Fruit fly (Drosophila melanogaster) whole organism: ENCODE measurements around the gene CG45101.

Experiments used
- CG8478 ChIP-seq: fragments of >200 bp; optimal IDR thresholded peaks from 2 replicates; lab custom pipeline; 2018; ENCODE audit warnings: inconsistent platforms
- Dll ChIP-seq: fragments of >200 bp; optimal IDR thresholded peaks from 2 replicates; lab custom pipeline; 2017
- EcR ChIP-seq, 2 experiments: fragments of >200 bp; optimal IDR thresholded peaks; 2 replicates each; lab custom pipeline; 2017; ENCODE audit warnings: missing biosample characterization in 2 of 2, missing genetic modification characterization in 2 of 2, missing genetic modification reagents in 2 of 2
- pan ChIP-seq: fragments of >200 bp; optimal IDR thresholded peaks from 2 replicates; lab custom pipeline; 2017
- psq ChIP-seq: fragments of >200 bp; optimal IDR thresholded peaks from 2 replicates; lab custom pipeline; 2017
- usp ChIP-seq: fragments of >200 bp; optimal IDR thresholded peaks from 2 replicates; lab custom pipeline; 2017; ENCODE audit warnings: missing biosample characterization, missing genetic modification characterization, mixed read lengths

The CG45101 gene

dm6 chr3L:11096195-11096908 is 31.6 kb downstream of the CG45101 start, which contains the start of the genes CG46439, Iyd and CG33947:
CG46439 (minus strand) TSS chr3L:11096245.
Iyd (minus strand) TSS chr3L:11096245.
CG33947 (plus strand) TSS chr3L:11096496.
- TF ChIP-seq usp (no peak), CG8478 (lab: Kevin White, UChicago) (no peak), EcR (GFP tag; optimal IDR thresholded peaks at IDR 0.05; lab: Kevin White, UChicago) (no peak), Dll (lab: Kevin White, UChicago) (no peak), psq (no peak), pan (lab: Kevin White, UChicago) (no peak)

- no peak for TF ChIP-seq usp
- TF ChIP-seq EcR (GFP tag; optimal IDR thresholded peaks at IDR 0.05; lab: Kevin White, UChicago) = no peak
- no peak for TF ChIP-seq psq
- TF ChIP-seq pan (lab: Kevin White, UChicago) = no peak
- no peak for TF ChIP-seq Dll (lab: Kevin White, UChicago)
Observed at dm6 chr3L:11097982-11098663, 33.3 kb downstream of the CG45101 start, which contains the start of the genes Irbp18 and APP-BP1. Irbp18 (minus strand) TSS chr3L:11098186. APP-BP1 (plus strand) TSS chr3L:11098412.

- TF ChIP-seq Dll (lab: Kevin White, UChicago) (no peak), EcR (GFP tag; optimal IDR thresholded peaks at IDR 0.05; lab: Kevin White, UChicago) (no peak), usp (no peak), pan (lab: Kevin White, UChicago) (no peak), psq (no peak), CG8478 (lab: Kevin White, UChicago) (no peak)
Observed at dm6 chr3L:11101598-11101997, 36.8 kb downstream of the CG45101 start, which contains the start of gene Elo68beta. Elo68beta (minus strand) TSS chr3L:11101698.

DNA sequence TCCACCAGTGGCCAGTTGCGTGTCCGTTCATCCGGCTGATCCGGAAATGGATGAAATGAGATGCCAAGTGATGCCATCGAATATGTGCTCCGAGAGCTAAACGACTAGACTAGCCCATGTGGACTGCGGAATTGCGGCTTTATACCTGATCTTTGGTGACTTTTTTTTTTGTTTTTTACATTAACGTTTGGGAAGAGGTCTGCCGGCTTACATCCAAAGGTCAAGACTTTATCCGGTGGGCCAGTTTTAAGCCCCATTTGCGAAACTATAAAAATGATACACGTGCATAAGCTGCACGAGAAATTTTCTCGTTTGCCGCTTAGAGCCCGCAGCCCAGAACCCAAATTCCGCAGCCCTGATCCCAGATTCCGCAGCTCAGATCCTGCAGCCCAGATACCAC is 38.1 kb downstream of the CG45101 start, which contains the start of gene Elo68alpha:
TSS of gene Elo68alpha (minus strand) at position 101 of the 400 bp plus-strand sequence.
- TF ChIP-seq usp = no peak
- no peak for TF ChIP-seq pan (lab: Kevin White, UChicago)
- TF ChIP-seq Dll (lab: Kevin White, UChicago) = no peak
- TF ChIP-seq psq = no peak
- no peak for TF ChIP-seq EcR (GFP tag; optimal IDR thresholded peaks at IDR 0.05; lab: Kevin White, UChicago)
- no peak for TF ChIP-seq CG8478 (lab: Kevin White, UChicago)

- no peak for TF ChIP-seq EcR (GFP tag; optimal IDR thresholded peaks at IDR 0.05; lab: Kevin White, UChicago)
- no peak for TF ChIP-seq Dll (lab: Kevin White, UChicago)
- TF ChIP-seq usp = no peak
- TF ChIP-seq CG8478 (lab: Kevin White, UChicago) = no peak
- no peak for TF ChIP-seq pan (lab: Kevin White, UChicago)
- no peak for TF ChIP-seq psq
Observed at dm6 chr3L:11103773-11104172, 39.0 kb downstream of the CG45101 start, which contains the start of gene CG32071. CG32071 (minus strand) TSS chr3L:11103873.

DNA sequence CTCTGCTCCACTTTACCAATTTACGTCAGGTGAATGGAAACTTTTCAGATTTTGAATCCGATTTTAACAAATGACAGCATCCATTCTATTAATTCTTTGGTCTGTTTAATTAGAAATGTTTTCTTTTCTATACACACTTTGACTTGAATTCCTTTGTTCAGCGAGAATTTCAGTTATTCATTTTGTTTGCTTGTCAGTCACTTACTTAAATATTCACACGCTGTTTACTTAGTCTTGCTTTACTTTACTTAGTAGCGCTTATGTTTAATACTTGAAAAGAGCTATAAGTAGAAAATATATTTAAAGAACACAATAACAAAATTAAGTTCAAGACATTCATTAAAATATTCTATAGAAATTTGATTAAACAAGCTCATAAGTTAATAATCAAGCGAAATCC is 42.6 kb downstream of the CG45101 start, which contains the start of gene CG32073:
TSS of gene CG32073 (minus strand) at position 151 of the 400 bp plus-strand sequence.
- TF ChIP-seq usp (no peak), EcR (GFP tag; optimal IDR thresholded peaks at IDR 0.05; lab: Kevin White, UChicago) (no peak), pan (lab: Kevin White, UChicago) (no peak), psq (no peak), CG8478 (lab: Kevin White, UChicago) (no peak), Dll (lab: Kevin White, UChicago) (no peak)

dm6 chr3L:11107935-11108334 is 43.1 kb downstream of the CG45101 start, which contains the start of gene CG12522:
CG12522 (plus strand) TSS chr3L:11108235.
- TF ChIP-seq Dll (lab: Kevin White, UChicago) (no peak), EcR (GFP tag; optimal IDR thresholded peaks at IDR 0.05; lab: Kevin White, UChicago) (no peak)

DNA sequence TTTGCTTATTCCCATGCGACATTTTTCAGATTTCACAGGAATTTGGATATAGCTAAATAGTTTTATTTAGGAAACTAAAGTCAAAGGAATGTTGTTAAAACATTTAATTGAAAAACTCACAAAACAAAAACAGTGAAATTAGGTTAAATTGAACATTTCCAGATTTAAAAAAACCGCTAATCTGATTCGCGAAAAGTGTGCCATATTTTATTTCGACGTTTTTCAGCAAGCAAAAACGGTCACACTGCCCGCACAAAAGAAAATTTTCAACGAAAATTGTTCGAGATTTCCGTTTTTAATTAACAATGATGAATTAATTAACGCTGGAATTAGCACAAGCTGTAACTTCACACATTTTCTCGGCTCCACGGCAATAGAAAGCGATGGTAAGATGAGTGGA is 44.7 kb downstream of the CG45101 start, which contains the start of the genes CG34012 and emei:
TSS of gene CG34012 (minus strand) at position 52 of the 400 bp plus-strand sequence.
TSS of gene emei (plus strand) at position 237 of the 400 bp plus-strand sequence.
- TF ChIP-seq Dll (lab: Kevin White, UChicago) (no peak), psq (no peak), pan (lab: Kevin White, UChicago) (no peak)

- TF ChIP-seq CG8478 (lab: Kevin White, UChicago) (no peak), usp (no peak), pan (lab: Kevin White, UChicago) (no peak), Dll (lab: Kevin White, UChicago) (no peak), EcR (GFP tag; optimal IDR thresholded peaks at IDR 0.05; lab: Kevin White, UChicago) (no peak), psq (no peak)
Observed at dm6 chr3L:11112427-11112826, 47.6 kb downstream of the CG45101 start.

DNA sequence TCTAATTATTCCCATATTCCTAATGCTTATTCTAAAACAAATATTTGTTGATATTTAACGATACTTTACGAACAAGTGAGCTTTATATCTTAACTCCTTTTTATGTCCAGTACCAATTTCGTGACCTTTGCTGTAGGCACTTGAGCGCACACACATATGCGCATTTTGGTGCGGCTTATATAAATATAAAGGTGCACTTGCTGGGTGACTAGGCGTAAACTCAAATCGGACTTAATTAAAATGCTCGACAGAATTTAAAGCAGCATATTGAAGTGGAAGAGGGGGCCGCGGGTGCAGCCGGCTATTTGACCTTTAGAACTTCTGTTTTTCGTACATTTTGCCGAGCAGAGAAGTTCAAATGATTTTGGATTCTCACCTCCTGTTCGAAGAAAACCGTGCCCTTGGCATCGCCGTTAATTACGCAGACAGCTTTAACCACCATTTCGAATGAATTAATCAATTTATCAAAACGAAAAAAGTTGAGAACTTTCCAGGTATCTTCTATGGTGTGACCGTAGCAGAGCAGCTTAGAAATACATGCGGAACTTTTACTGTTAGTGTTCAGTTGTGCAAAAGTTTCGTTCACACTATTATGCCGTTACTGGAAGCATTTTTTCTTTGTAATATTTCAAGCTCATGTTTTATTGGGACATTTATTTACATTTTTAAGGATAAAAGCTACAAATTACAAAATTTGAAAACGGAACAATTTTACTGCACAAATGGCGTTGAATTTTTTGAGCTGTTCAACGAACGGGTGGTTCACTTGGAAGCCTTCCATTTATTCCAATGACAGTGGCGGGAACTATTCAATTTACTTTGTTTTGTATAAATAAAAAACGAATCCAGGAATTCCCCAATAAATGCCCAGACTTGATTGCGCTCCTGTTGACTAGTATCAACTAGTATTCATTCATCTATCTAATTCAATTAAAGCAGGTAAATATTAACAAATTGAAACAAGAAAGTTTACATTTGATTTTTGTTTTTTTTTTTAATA is 48.7 kb downstream of the CG45101 start, which contains the start of gene Sod1:
TSS of gene Sod1 (minus strand) at position 543 of the 1,000 bp plus-strand sequence.
- TF ChIP-seq usp = no peak
- no peak for TF ChIP-seq Dll (lab: Kevin White, UChicago)
- TF ChIP-seq CG8478 (lab: Kevin White, UChicago) = no peak
- no peak for TF ChIP-seq EcR (GFP tag; optimal IDR thresholded peaks at IDR 0.05; lab: Kevin White, UChicago)
- TF ChIP-seq pan (lab: Kevin White, UChicago) = no peak
- TF ChIP-seq psq = no peak

DNA sequence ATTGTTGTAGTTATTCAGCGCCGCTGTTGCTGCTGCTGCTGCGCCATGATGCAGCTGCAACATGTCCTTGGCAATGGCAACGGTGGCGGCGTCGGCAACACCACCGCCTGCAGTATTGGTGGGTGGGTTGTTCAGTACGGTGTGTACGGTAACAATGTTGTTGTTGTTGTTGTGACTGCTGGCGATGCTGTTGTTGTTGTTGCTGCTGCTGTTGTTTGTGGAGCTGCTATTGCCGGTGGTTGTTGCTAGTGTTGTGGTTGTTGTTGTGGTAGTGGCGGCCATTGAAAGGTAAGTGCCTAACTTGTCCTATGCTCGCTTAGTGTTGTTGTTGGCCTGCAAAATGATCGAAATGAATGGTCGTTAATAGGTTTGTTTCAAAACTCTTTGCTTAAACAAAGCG is 52.9 kb downstream of the CG45101 start:
- TF ChIP-seq pan (lab: Kevin White, UChicago) (no peak), CG8478 (lab: Kevin White, UChicago) (no peak), usp (no peak), psq (no peak), EcR (GFP tag; optimal IDR thresholded peaks at IDR 0.05; lab: Kevin White, UChicago) (no peak), Dll (lab: Kevin White, UChicago) (no peak)
